Fruit fly (Drosophila melanogaster) whole organism, embryonic: ENCODE results near the gene Fer2LCH.

Source experiments
- CG17385 ChIP-seq: fragments of 200-800 bp; sonication (Bioruptor generic); optimal IDR thresholded peaks from 3 replicates; lab custom pipeline; 2018; ENCODE audit warnings: missing biosample characterization, mild to moderate bottlenecking, missing genetic modification characterization
- CG7357 ChIP-seq: fragments of 200-800 bp; sonication (Bioruptor generic); IDR thresholded peaks from 3 replicates; pipeline ENCODE4 v1.3.6; 2022; ENCODE audit warnings: missing biosample characterization, missing genetic modification characterization
- CG7745 ChIP-seq: fragments of 200-800 bp; sonication (Bioruptor generic); optimal IDR thresholded peaks from 2 replicates; lab custom pipeline; 2018; ENCODE audit warnings: missing biosample characterization, mild to moderate bottlenecking, missing genetic modification characterization, moderate library complexity
- CG8765 ChIP-seq: fragments of 200-800 bp; sonication (Bioruptor generic); IDR thresholded peaks from 2 replicates; pipeline ENCODE4 v1.3.6; 2022; ENCODE audit warnings: missing biosample characterization, missing genetic modification characterization
- CG9876 ChIP-seq: fragments of 200-800 bp; sonication (Bioruptor generic); optimal IDR thresholded peaks from 2 replicates; lab custom pipeline; 2016; ENCODE audit warnings: missing biosample characterization, missing genetic modification characterization
- GATAe ChIP-seq: fragments of 200-800 bp; sonication (Bioruptor generic); conservative IDR thresholded peaks from 2 replicates; pipeline ENCODE4 v1.3.6; 2022; ENCODE audit warnings: missing biosample characterization, missing genetic modification characterization
- eve ChIP-seq, 2 experiments: fragments of >200 bp; optimal IDR thresholded peaks; 2 replicates each; lab custom pipeline; 2017; ENCODE audit warnings: missing biosample characterization in 2 of 2, missing genetic modification characterization in 2 of 2
- lola ChIP-seq, 3 experiments: fragments of >200 bp in 2 of 3; fragments of 200-800 bp in 1 of 3; sonication (Bioruptor generic) in 1 of 3; optimal IDR thresholded peaks; 2 replicates each; lab custom pipeline; 2017 to 2019; ENCODE audit warnings: missing biosample characterization in 3 of 3, missing genetic modification characterization in 3 of 3, mild to moderate bottlenecking in 1 of 3, moderate library complexity in 1 of 3
- luna ChIP-seq: fragments of 200-800 bp; sonication (Bioruptor generic); optimal IDR thresholded peaks from 2 replicates; lab custom pipeline; 2016; ENCODE audit warnings: missing biosample characterization, missing genetic modification characterization
- odd ChIP-seq: fragments of 200-800 bp; sonication (Bioruptor generic); optimal IDR thresholded peaks from 2 replicates; lab custom pipeline; 2017; ENCODE audit warnings: missing biosample characterization, mild to moderate bottlenecking, missing genetic modification characterization
- psq ChIP-seq: fragments of 200-800 bp; sonication (Bioruptor generic); optimal IDR thresholded peaks from 2 replicates; lab custom pipeline; 2017; ENCODE audit warnings: missing biosample characterization, missing genetic modification characterization
- trem ChIP-seq: fragments of 200-800 bp; optimal IDR thresholded peaks from 3 replicates; lab custom pipeline; 2019; ENCODE audit warnings: missing biosample characterization, mild to moderate bottlenecking, missing genetic modification characterization, moderate library complexity

DNA sequence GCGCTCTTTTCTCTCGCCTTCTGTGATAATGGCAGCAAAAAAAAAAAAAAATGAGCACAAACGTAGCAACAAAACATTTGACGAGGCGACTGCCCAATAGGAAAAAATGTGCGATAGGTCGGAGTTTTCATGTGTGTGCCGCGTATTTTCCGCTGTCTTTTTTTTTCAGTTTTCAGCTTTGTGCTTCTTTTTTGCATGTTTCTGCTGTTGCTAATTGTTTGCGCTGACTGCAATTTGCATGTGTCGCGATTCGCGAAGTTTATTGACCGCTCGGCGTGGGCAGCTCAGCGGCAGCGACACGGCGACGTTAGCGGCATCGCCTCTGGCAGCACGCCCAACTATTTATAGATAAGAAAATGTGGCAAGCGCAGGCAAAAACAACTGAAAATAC lies 49.0 kb upstream of the Fer2LCH start:
- no peak for TF ChIP-seq luna (GFP tag; lab: Kevin White, UChicago)
- TF ChIP-seq CG7745 = no peak
- TF ChIP-seq CG9876 = no peak
- no peak for TF ChIP-seq psq (GFP tag; lab: Kevin White, UChicago)
- no peak for TF ChIP-seq CG8765
- no peak for TF ChIP-seq lola (GFP tag; optimal IDR thresholded peaks at IDR 0.05; lab: Kevin White, UChicago)
- no peak for TF ChIP-seq odd
- TF ChIP-seq CG7357 (GFP tag; lab: Robert Waterston, UW) = no peak
- no peak for TF ChIP-seq trem
- no peak for TF ChIP-seq eve (GFP tag; optimal IDR thresholded peaks at IDR 0.05; lab: Kevin White, UChicago)
- TF ChIP-seq GATAe (GFP tag; lab: Robert Waterston, UW) = no peak
- TF ChIP-seq CG17385 (GFP tag; lab: Kevin White, UChicago) = no peak
